Fruit fly (Drosophila melanogaster): ENCODE results near the gene Golgin104.

The Golgin104 gene

dm6 chr3L:16347914-16348313 lies 3.8 kb downstream of the Golgin104 start, which contains the start of gene mRpS34 (continued):
- TF ChIP-seq Dp (GFP tag; optimal IDR thresholded peaks at IDR 0.05) (peak; percentile 66), sim (GFP tag; IDR thresholded peaks at IDR 0.05) (no peak), grau (tag; optimal IDR thresholded peaks at IDR 0.05) (no peak), her (GFP tag; optimal IDR thresholded peaks at IDR 0.05) (no peak), Myb (GFP tag; optimal IDR thresholded peaks at IDR 0.05) (peak; percentile 89), CG34224 (GFP tag; IDR thresholded peaks at IDR 0.05; ENCODE audit: partially characterized antibody) (no peak), scrt (GFP tag; optimal IDR thresholded peaks at IDR 0.05) (no peak), pzg (GFP tag; optimal IDR thresholded peaks at IDR 0.05) (peak; percentile 46), Abd-B (GFP tag; optimal IDR thresholded peaks at IDR 0.05) (no peak), insv (GFP tag; optimal IDR thresholded peaks at IDR 0.05) (no peak), NfI (GFP tag; optimal IDR thresholded peaks at IDR 0.05) (no peak), Dref (GFP tag; IDR thresholded peaks at IDR 0.05) (no peak), al (GFP tag; IDR thresholded peaks at IDR 0.05) (no peak), bbx (GFP tag; IDR thresholded peaks at IDR 0.05; ENCODE audit: partially characterized antibody) (peak; percentile 19; the same call in 1 of the 2 replicates), YL-1 (GFP tag; optimal IDR thresholded peaks at IDR 0.05) (peak; percentile 51), Nf-YC (tag; optimal IDR thresholded peaks at IDR 0.05) (no peak), Side (GFP tag; optimal IDR thresholded peaks at IDR 0.05) (no peak), HLH4C (GFP tag; IDR thresholded peaks at IDR 0.05; ENCODE audit: partially characterized antibody) (no peak), MBD-R2 (GFP tag; IDR thresholded peaks at IDR 0.05) (peak; percentile 74), chn (GFP tag; optimal IDR thresholded peaks at IDR 0.05) (no peak), tgo (GFP tag; IDR thresholded peaks at IDR 0.05) (no peak), CG6791 (GFP tag; IDR thresholded peaks at IDR 0.05; ENCODE audit: partially characterized antibody) (peak; percentile 23; the same call in 1 of the 3 replicates), CG8388 (GFP tag; optimal IDR thresholded peaks at IDR 0.05) (no peak), Mes4 (GFP tag; optimal IDR thresholded peaks at IDR 0.05) (no peak), CG14014 (GFP tag; IDR thresholded peaks at IDR 0.05) (no peak), CG13296 (GFP tag; optimal IDR thresholded peaks at IDR 0.05) (no peak), Lpt (GFP tag; optimal IDR thresholded peaks at IDR 0.05) (no peak), Elba2 (GFP tag; optimal IDR thresholded peaks at IDR 0.05) (no peak), schlank (tag; optimal IDR thresholded peaks at IDR 0.05) (no peak), CG3407 (GFP tag; optimal IDR thresholded peaks at IDR 0.05) (no peak)

dm6 chr3L:16346023-16346422 lies 5.7 kb downstream of the Golgin104 start, which contains the start of gene CG33257:
TSS of gene CG33257 (plus strand) at chr3L:16346323.
- no peak for TF ChIP-seq CG4360 (GFP tag; IDR thresholded peaks at IDR 0.05)
- TF ChIP-seq CG13424 (tag; optimal IDR thresholded peaks at IDR 0.05) = no peak
- no peak for TF ChIP-seq Mad (GFP tag; optimal IDR thresholded peaks at IDR 0.05)

- TF ChIP-seq unpg (GFP tag; optimal IDR thresholded peaks at IDR 0.05) (no peak), CG8924 (tag; optimal IDR thresholded peaks at IDR 0.05) (no peak), oc (tag; optimal IDR thresholded peaks at IDR 0.05) (peak; percentile 16), fru (optimal IDR thresholded peaks at IDR 0.05) (no peak), Blimp-1 (GFP tag; optimal IDR thresholded peaks at IDR 0.05) (peak; percentile 98)
These were observed 11.9 kb downstream of the Golgin104 start for dm6 chr3L:16339873-16340272.

- TF ChIP-seq ewg (GFP tag; optimal IDR thresholded peaks at IDR 0.05) = no peak
- TF ChIP-seq CG6813 (GFP tag; optimal IDR thresholded peaks at IDR 0.05) = no peak
- no peak for TF ChIP-seq gsb (GFP tag; IDR thresholded peaks at IDR 0.05)
- TF ChIP-seq CG17912 (GFP tag; optimal IDR thresholded peaks at IDR 0.05) = no peak
- TF ChIP-seq CG12299 (tag; optimal IDR thresholded peaks at IDR 0.05) = no peak
- no peak for TF ChIP-seq PHDP (tag; optimal IDR thresholded peaks at IDR 0.05)
- no peak for TF ChIP-seq CG12219 (GFP tag; optimal IDR thresholded peaks at IDR 0.05)
- TF ChIP-seq unpg (GFP tag; optimal IDR thresholded peaks at IDR 0.05) = no peak
- no peak for TF ChIP-seq klu (GFP tag; IDR thresholded peaks at IDR 0.05)
- peak; percentile 9 for TF ChIP-seq Oli (tag; optimal IDR thresholded peaks at IDR 0.05)
- no peak for TF ChIP-seq CG7372 (GFP tag; IDR thresholded peaks at IDR 0.05)
- no peak for TF ChIP-seq CG31224 (GFP tag; IDR thresholded peaks at IDR 0.05)
These were observed 12.3 kb downstream of the Golgin104 start for dm6 chr3L:16339463-16339862.
